Worm (Caenorhabditis elegans) whole organism, midembryonic: Measurements from ENCODE around the gene prkl-1.

ENCODE experiments used
- T22C8.4 ChIP-seq: fragments of 200-800 bp; sonication (Bioruptor generic); IDR thresholded peaks from 2 replicates; pipeline ENCODE4 v1.3.6; 2022; ENCODE audit warnings: missing genetic modification characterization, missing compliant biosample characterization
- cog-1 ChIP-seq: sonication (generic microtip); optimal IDR thresholded peaks from 2 replicates; lab custom pipeline; 2016; ENCODE audit warnings: missing genetic modification characterization, missing compliant biosample characterization
- flt-1 ChIP-seq: fragments of 200-800 bp; sonication (Bioruptor generic); IDR thresholded peaks from 2 replicates; pipeline ENCODE4 v1.3.6; 2022; ENCODE audit warnings: missing genetic modification characterization, missing compliant biosample characterization
- klf-2 ChIP-seq: fragments of 200-800 bp; sonication (Bioruptor generic); conservative IDR thresholded peaks from 2 replicates; pipeline ENCODE4 v1.3.6; 2022; ENCODE audit warnings: missing genetic modification reagents, missing genetic modification characterization, missing compliant biosample characterization
- med-1 ChIP-seq: sonication (generic microtip); optimal IDR thresholded peaks from 2 replicates; lab custom pipeline; 2017; ENCODE audit warnings: missing genetic modification characterization, mild to moderate bottlenecking, missing compliant biosample characterization, antibody characterized with exemption, missing genetic modification reagents; ENCODE audit not compliant: insufficient read depth
- ref-1 ChIP-seq: fragments of 200-800 bp; sonication (Bioruptor generic); conservative IDR thresholded peaks from 2 replicates; pipeline ENCODE4 v1.3.6; 2022; ENCODE audit warnings: missing genetic modification reagents, missing genetic modification characterization, missing compliant biosample characterization
- tab-1 ChIP-seq: fragments of 200-800 bp; sonication (Bioruptor generic); IDR thresholded peaks from 2 replicates; pipeline ENCODE4 v1.3.6; 2022; ENCODE audit warnings: missing genetic modification characterization, missing compliant biosample characterization
- ztf-23 ChIP-seq: fragments of 200-800 bp; sonication (Bioruptor generic); IDR thresholded peaks from 2 replicates; pipeline ENCODE4 v1.3.6; 2022; ENCODE audit warnings: missing genetic modification reagents, missing genetic modification characterization, missing compliant biosample characterization
- ztf-29 ChIP-seq: fragments of 200-800 bp; sonication (Bioruptor generic); IDR thresholded peaks from 2 replicates; pipeline ENCODE4 v1.3.6; 2022; ENCODE audit warnings: missing genetic modification reagents, missing genetic modification characterization, missing compliant biosample characterization

prkl-1 gene

ce11 chrIV:7018623-7019022 lies 31.9 kb upstream of the prkl-1 start:
- TF ChIP-seq T22C8.4 (GFP tag; lab: Robert Waterston, UW) (no peak), ztf-29 (GFP tag; lab: Robert Waterston, UW) (no peak), klf-2 (GFP tag; lab: Robert Waterston, UW) (no peak), tab-1 (GFP tag; lab: Robert Waterston, UW) (no peak), med-1 (GFP tag; lab: Kevin White, UChicago) (no peak), ztf-23 (no peak), cog-1 (tag; lab: Kevin White, UChicago) (no peak), flt-1 (no peak), ref-1 (no peak)

DNA sequence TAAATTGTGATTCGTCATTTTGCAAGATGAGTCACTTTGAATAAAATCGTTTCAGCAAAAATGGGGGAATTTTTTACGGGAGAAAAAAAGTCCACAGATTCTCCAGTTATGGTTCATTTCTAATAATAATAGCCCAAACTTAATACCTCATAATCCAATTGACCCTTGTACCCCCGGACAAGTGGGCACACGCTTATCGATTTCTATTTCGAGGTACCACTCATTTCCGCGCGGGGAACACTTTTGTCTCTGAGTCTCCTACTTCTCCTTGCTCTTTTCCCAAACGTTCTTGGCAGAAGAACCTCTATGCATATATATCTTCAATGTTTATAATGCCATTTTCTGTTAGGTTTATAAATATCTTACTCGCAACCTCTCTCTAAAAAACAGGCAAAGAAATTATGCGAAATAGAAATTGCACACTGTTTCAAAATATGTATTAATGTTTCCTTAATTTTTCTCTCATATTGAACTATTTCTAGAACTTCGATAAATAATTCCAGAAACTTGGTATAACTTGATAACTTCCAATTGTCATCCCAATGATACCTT lies 30.5 kb upstream of the prkl-1 start, which contains the start of gene gldi-4:
TSS of gene gldi-4 (plus strand) at position 502 of the 552 bp plus-strand sequence.
- TF ChIP-seq flt-1 (0 out of 2 replicates have a peak, but pooled peaks have one; percentile 42), ref-1 (no peak)

DNA sequence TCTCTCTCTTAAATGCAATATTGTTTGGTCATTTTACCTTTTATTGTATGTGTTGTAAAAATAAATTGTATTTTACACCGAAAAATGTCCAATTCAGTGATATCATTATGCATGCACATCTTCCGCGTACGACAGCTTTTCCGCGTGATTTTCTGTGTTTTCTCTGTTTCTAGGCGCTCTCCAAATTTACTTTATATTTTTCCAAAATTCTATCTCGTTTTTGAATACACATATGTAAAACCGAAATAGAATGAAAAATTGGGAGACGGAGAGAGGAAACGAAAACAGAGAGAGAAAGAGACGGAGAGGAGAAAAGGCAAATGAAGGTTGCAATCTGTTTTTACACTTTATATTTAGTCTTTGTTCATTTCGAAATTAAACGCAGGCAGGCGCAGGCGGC lies 29.8 kb upstream of the prkl-1 start:
- TF ChIP-seq med-1 (GFP tag; lab: Kevin White, UChicago) (no peak), ref-1 (no peak), T22C8.4 (GFP tag; lab: Robert Waterston, UW) (no peak), tab-1 (GFP tag; lab: Robert Waterston, UW) (no peak), klf-2 (GFP tag; lab: Robert Waterston, UW) (no peak), ztf-23 (no peak), flt-1 (no peak), ztf-29 (GFP tag; lab: Robert Waterston, UW) (no peak)

DNA sequence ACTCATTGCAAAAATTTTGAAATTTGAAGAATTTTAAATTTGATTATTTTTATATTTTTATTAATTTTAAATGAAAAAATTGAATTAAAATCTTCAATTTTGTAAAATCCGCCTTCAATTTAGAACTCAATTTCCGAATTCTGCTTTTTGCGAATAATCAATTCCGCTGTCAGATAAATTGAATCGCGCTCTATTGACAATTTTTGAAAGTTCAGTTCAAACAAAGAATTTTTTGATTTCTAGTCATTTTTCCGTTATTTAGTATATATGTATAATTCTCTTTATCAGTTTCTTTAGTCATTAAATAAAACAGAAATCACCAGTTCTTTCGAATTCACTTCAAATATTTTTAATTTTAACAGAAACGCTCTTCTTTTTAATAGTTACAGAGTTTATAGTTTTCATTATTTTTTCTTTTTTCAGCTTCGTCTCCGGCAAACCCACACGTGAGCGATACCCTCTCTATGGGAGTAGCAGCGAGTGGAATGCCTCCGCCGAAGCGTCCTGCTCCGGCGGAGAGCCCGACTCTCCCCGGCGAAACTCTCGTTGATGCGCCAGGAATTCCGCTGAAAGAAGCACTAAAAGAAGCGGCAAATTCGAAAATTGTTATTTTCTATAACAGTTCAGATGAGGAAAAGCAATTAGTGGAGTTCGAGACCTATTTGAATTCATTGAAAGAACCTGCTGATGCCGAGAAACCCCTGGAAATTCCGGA lies 26.2 kb upstream of the prkl-1 start:
- TF ChIP-seq tab-1 (GFP tag; lab: Robert Waterston, UW) (no peak), med-1 (GFP tag; lab: Kevin White, UChicago) (no peak), flt-1 (no peak), ztf-29 (GFP tag; lab: Robert Waterston, UW) (no peak), ref-1 (no peak), ztf-23 (no peak), cog-1 (tag; lab: Kevin White, UChicago) (no peak), klf-2 (GFP tag; lab: Robert Waterston, UW) (no peak), T22C8.4 (GFP tag; lab: Robert Waterston, UW) (no peak)

DNA sequence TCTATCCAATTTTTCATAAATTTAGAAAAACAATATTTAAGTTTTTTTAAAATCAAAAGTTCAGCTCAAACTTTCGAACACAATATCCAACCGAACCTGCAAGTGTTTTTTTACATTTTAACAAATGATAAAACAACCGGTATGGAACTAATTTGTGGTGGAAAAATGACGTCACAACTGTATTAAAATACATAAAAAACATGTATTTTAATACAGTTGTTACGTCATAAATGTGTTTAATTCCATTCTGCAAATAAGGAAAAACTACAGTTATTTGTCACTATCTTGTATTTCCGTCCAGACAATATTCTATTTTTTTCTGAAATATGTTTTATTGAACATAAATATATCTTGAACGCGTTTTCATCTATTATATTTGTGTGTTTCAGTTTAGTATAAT lies 25.5 kb upstream of the prkl-1 start:
- TF ChIP-seq cog-1 (tag; lab: Kevin White, UChicago) = no peak
- no peak for TF ChIP-seq klf-2 (GFP tag; lab: Robert Waterston, UW)
- no peak for TF ChIP-seq T22C8.4 (GFP tag; lab: Robert Waterston, UW)
- no peak for TF ChIP-seq ztf-23
- TF ChIP-seq ztf-29 (GFP tag; lab: Robert Waterston, UW) = no peak
- no peak for TF ChIP-seq ref-1

DNA sequence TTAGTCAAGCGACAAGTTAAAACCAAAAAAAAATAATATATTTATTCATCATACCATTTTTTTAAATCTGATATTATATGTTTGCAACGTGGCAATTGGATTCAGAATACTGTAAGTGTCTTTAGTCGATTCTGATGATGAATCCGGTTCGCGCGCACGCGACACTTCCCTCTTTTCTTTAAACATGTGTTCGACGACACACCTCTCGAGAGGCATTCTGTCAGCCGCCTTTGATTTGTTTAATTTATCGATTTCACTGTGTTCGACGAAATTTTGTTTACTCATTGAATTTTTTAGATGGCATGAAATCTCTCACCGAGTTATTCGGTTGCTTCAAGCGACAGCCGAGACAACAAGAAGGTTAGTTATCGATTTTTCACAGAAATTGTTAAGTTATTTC lies 25.0 kb upstream of the prkl-1 start, which contains the start of gene trxr-1:
TSS of gene trxr-1 (plus strand) at position 227 of the 400 bp plus-strand sequence.
- TF ChIP-seq ref-1 (no peak), med-1 (GFP tag; lab: Kevin White, UChicago) (no peak), ztf-29 (GFP tag; lab: Robert Waterston, UW) (no peak), cog-1 (tag; lab: Kevin White, UChicago) (no peak), T22C8.4 (GFP tag; lab: Robert Waterston, UW) (no peak), tab-1 (GFP tag; lab: Robert Waterston, UW) (no peak), ztf-23 (no peak), flt-1 (no peak), klf-2 (GFP tag; lab: Robert Waterston, UW) (no peak)

DNA sequence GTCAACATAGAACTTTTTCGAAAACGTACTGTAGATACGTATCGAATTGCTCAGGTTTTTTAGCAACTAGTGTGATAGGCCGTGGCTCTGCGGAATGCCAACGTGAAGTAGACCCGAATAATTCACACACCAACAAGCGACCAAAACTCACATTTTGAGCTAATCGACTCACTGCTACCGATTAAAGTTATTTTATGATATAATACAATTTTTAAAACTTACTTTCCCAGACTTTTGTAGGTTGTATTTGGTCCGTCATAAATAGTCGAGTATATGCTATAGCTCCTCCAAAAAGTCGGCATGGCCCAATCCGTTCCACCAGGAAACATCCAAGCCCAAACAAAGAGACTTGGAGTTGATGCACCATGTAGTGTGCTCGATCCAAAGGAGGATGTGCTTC lies 24.1 kb upstream of the prkl-1 start, which contains the start of gene C25A8.1:
TSS of gene C25A8.1 (plus strand) at position 301 of the 400 bp plus-strand sequence.
- TF ChIP-seq tab-1 (GFP tag; lab: Robert Waterston, UW) (no peak), ztf-29 (GFP tag; lab: Robert Waterston, UW) (no peak), flt-1 (no peak), T22C8.4 (GFP tag; lab: Robert Waterston, UW) (no peak), ref-1 (no peak)

- no peak for TF ChIP-seq klf-2 (GFP tag; lab: Robert Waterston, UW)
- TF ChIP-seq tab-1 (GFP tag; lab: Robert Waterston, UW) = no peak
- TF ChIP-seq flt-1 = no peak
- TF ChIP-seq T22C8.4 (GFP tag; lab: Robert Waterston, UW) = no peak
- no peak for TF ChIP-seq cog-1 (tag; lab: Kevin White, UChicago)
- TF ChIP-seq ztf-23 = no peak
- no peak for TF ChIP-seq ref-1
- no peak for TF ChIP-seq med-1 (GFP tag; lab: Kevin White, UChicago)
- no peak for TF ChIP-seq ztf-29 (GFP tag; lab: Robert Waterston, UW)
Measured at ce11 chrIV:7010195-7010594, 23.5 kb upstream of the prkl-1 start.

- no peak for TF ChIP-seq T22C8.4 (GFP tag; lab: Robert Waterston, UW)
- TF ChIP-seq cog-1 (tag; lab: Kevin White, UChicago) = no peak
- no peak for TF ChIP-seq ref-1
- no peak for TF ChIP-seq ztf-23
- TF ChIP-seq med-1 (GFP tag; lab: Kevin White, UChicago) = no peak
- TF ChIP-seq tab-1 (GFP tag; lab: Robert Waterston, UW) = no peak
- no peak for TF ChIP-seq klf-2 (GFP tag; lab: Robert Waterston, UW)
- TF ChIP-seq flt-1 = no peak
- TF ChIP-seq ztf-29 (GFP tag; lab: Robert Waterston, UW) = no peak
Measured at ce11 chrIV:7009531-7009930, 22.8 kb upstream of the prkl-1 start, which contains the start of gene C25A8.2. Gene C25A8.2 (plus strand): TSS chrIV:7009831.

- TF ChIP-seq tab-1 (GFP tag; lab: Robert Waterston, UW) = no peak
- no peak for TF ChIP-seq ref-1
- TF ChIP-seq klf-2 (GFP tag; lab: Robert Waterston, UW) = no peak
- TF ChIP-seq ztf-29 (GFP tag; lab: Robert Waterston, UW) = no peak
- TF ChIP-seq ztf-23 = no peak
- no peak for TF ChIP-seq flt-1
- no peak for TF ChIP-seq cog-1 (tag; lab: Kevin White, UChicago)
- TF ChIP-seq T22C8.4 (GFP tag; lab: Robert Waterston, UW) = no peak
Measured at ce11 chrIV:7003323-7003722, 16.6 kb upstream of the prkl-1 start, which contains the start of gene cht-3. Gene cht-3 (plus strand): TSS chrIV:7003623.
